Worm (Caenorhabditis elegans): ENCODE results near the gene K07F5.8.

ce11 chrIV:9836317-9836716 is 13.2 kb downstream of the K07F5.8 start, which contains the start of gene msp-81:
- no peak for TF ChIP-seq dao-5 (tag; optimal IDR thresholded peaks at IDR 0.05)
- TF ChIP-seq W03F9.2 (tag; optimal IDR thresholded peaks at IDR 0.05), result no peak
- TF ChIP-seq him-1 (tag; optimal IDR thresholded peaks at IDR 0.05), result no peak

All from whole organism, L4/young adult.